Fruit fly (Drosophila melanogaster) whole organism, wandering third instar larva: Measurements from ENCODE around the gene Kots.
A peak's percentile ranks its signal among the peaks of the same experiment; 100 is the strongest.

Source experiments
- CG9705 ChIP-seq: fragments of 200-800 bp; sonication (Bioruptor generic); optimal IDR thresholded peaks from 2 replicates; lab custom pipeline; 2018; ENCODE audit warnings: missing biosample characterization, mild to moderate bottlenecking, missing genetic modification characterization
- Hr78 ChIP-seq: fragments of >200 bp; optimal IDR thresholded peaks from 2 replicates; lab custom pipeline; 2017; ENCODE audit warnings: missing biosample characterization, missing genetic modification characterization
- Hr83 ChIP-seq: fragments of 200-300 bp; sonication (Bioruptor generic); optimal IDR thresholded peaks from 2 replicates; lab custom pipeline; 2016; ENCODE audit warnings: missing biosample characterization, mild to moderate bottlenecking, missing genetic modification characterization, moderate library complexity; ENCODE audit not compliant: poor library complexity, severe bottlenecking
- Sp1 ChIP-seq: fragments of 200-800 bp; sonication (Bioruptor generic); optimal IDR thresholded peaks from 3 replicates; lab custom pipeline; 2019; ENCODE audit warnings: missing biosample characterization, mild to moderate bottlenecking, missing genetic modification characterization, moderate library complexity
- br ChIP-seq: fragments of 200-800 bp; sonication (Bioruptor generic); optimal IDR thresholded peaks from 2 replicates; lab custom pipeline; 2016; ENCODE audit warnings: missing biosample characterization, missing genetic modification characterization
- dmrt93B ChIP-seq: fragments of 200-800 bp; sonication (Bioruptor generic); optimal IDR thresholded peaks from 2 replicates; lab custom pipeline; 2018; ENCODE audit warnings: missing biosample characterization, mild to moderate bottlenecking, missing genetic modification characterization
- dsf ChIP-seq: sonication (Bioruptor generic); optimal IDR thresholded peaks from 2 replicates; lab custom pipeline; 2016; ENCODE audit warnings: missing biosample characterization, missing genetic modification characterization, borderline replicate concordance
- fru ChIP-seq: fragments of 200-800 bp; sonication (Bioruptor generic); optimal IDR thresholded peaks from 3 replicates; lab custom pipeline; 2016; ENCODE audit warnings: missing biosample characterization, mild to moderate bottlenecking, missing genetic modification characterization
- pan ChIP-seq: fragments of >200 bp; optimal IDR thresholded peaks from 2 replicates; lab custom pipeline; 2017
- psq ChIP-seq: fragments of 200-800 bp; sonication (Bioruptor generic); optimal IDR thresholded peaks from 3 replicates; lab custom pipeline; 2017; ENCODE audit warnings: missing biosample characterization, mild to moderate bottlenecking, missing genetic modification characterization, moderate library complexity

dm6 chr3R:13984922-13985581 lies 21.1 kb upstream of the Kots start:
- TF ChIP-seq br (GFP tag; lab: Kevin White, UChicago) (peak; percentile 30), dsf (GFP tag; lab: Kevin White, UChicago) (no peak), Sp1 (GFP tag; lab: Kevin White, UChicago) (peak; percentile 57), dmrt93B (GFP tag; lab: Kevin White, UChicago) (peak; percentile 20), Hr83 (GFP tag; lab: Kevin White, UChicago) (no peak), pan (lab: Kevin White, UChicago) (no peak), psq (GFP tag; lab: Kevin White, UChicago) (peak; percentile 25), Hr78 (GFP tag; lab: Kevin White, UChicago) (no peak), CG9705 (GFP tag; lab: Kevin White, UChicago) (no peak), fru (GFP tag; lab: Kevin White, UChicago) (peak; percentile 72)
